Worm (Caenorhabditis elegans) whole organism, L1 larva: Measurements from ENCODE around the gene osg-1.

Source experiments
- C04F5.9 ChIP-seq: sonication (generic microtip); optimal IDR thresholded peaks from 2 replicates; lab custom pipeline; 2016; ENCODE audit warnings: missing genetic modification characterization, missing compliant biosample characterization
- C16A3.4 ChIP-seq: fragments of 150-350 bp; optimal IDR thresholded peaks from 2 replicates; lab custom pipeline; 2014; ENCODE audit warnings: missing biosample characterization, missing genetic modification characterization
- aha-1 ChIP-seq: fragments of 150-350 bp; optimal IDR thresholded peaks from 2 replicates; lab custom pipeline; 2014; ENCODE audit warnings: missing biosample characterization, missing genetic modification characterization
- alr-1 ChIP-seq: fragments of 200-800 bp; sonication (Bioruptor generic); optimal IDR thresholded peaks from 2 replicates; lab custom pipeline; 2018; ENCODE audit warnings: borderline replicate concordance, mild to moderate bottlenecking, missing genetic modification characterization, missing compliant biosample characterization
- aly-2 ChIP-seq: fragments of 150-350 bp; optimal IDR thresholded peaks from 2 replicates; lab custom pipeline; 2014; ENCODE audit warnings: missing biosample characterization, missing genetic modification characterization
- ama-1 ChIP-seq: fragments of 150-350 bp; optimal IDR thresholded peaks from 2 replicates; lab custom pipeline; 2014
- ceh-82 ChIP-seq, 3 experiments: fragments of 150-350 bp in 1 of 3; sonication (generic microtip) in 2 of 3; optimal IDR thresholded peaks; 2 replicates each; lab custom pipeline; 2014 to 2017; ENCODE audit warnings: missing biosample characterization in 3 of 3, missing genetic modification characterization in 3 of 3
- ceh-88 ChIP-seq: fragments of 200-800 bp; sonication (Bioruptor generic); IDR thresholded peaks from 2 replicates; pipeline ENCODE4 v1.3.6; 2022; ENCODE audit warnings: missing genetic modification characterization, missing compliant biosample characterization
- ceh-90 ChIP-seq: sonication (generic microtip); optimal IDR thresholded peaks from 2 replicates; lab custom pipeline; 2016; ENCODE audit warnings: missing genetic modification characterization, missing compliant biosample characterization
- ces-1 ChIP-seq: fragments of 150-350 bp; optimal IDR thresholded peaks from 2 replicates; lab custom pipeline; 2014; ENCODE audit warnings: missing biosample characterization, missing genetic modification reagents, missing genetic modification characterization
- dpl-1 ChIP-seq, 3 experiments: fragments of 150-350 bp in 2 of 3; sonication (generic microtip) in 1 of 3; optimal IDR thresholded peaks; 2 replicates each; lab custom pipeline; 2014 to 2017; ENCODE audit warnings: missing biosample characterization in 3 of 3, missing genetic modification characterization in 3 of 3, missing genetic modification reagents in 3 of 3
- efl-1 ChIP-seq, 4 experiments: fragments of 150-350 bp; optimal IDR thresholded peaks in 3 of 4; peaks in 1 of 4; 1 replicate in 1 of 4; 2 replicates in 3 of 4; lab custom pipeline; 2014; ENCODE audit warnings: missing biosample characterization in 2 of 4, missing genetic modification characterization in 2 of 4, missing genetic modification reagents in 2 of 4
- efl-3 ChIP-seq: fragments of 200-800 bp; sonication (Bioruptor generic); optimal IDR thresholded peaks from 2 replicates; lab custom pipeline; 2018; ENCODE audit warnings: mild to moderate bottlenecking, missing genetic modification characterization, missing compliant biosample characterization
- egl-13 ChIP-seq: sonication (generic microtip); optimal IDR thresholded peaks from 2 replicates; lab custom pipeline; 2016; ENCODE audit warnings: missing genotype, missing genetic modification reagents, missing genetic modification characterization, missing compliant biosample characterization
- elt-2 ChIP-seq: sonication (generic microtip); optimal IDR thresholded peaks from 2 replicates; lab custom pipeline; 2016; ENCODE audit warnings: missing genetic modification characterization, mild to moderate bottlenecking, inconsistent platforms, missing compliant biosample characterization, missing genetic modification reagents
- elt-3 ChIP-seq, 6 experiments: fragments of 150-350 bp in 1 of 6; sonication (generic microtip); optimal IDR thresholded peaks; 2 replicates each; lab custom pipeline; 2017 to 2018; ENCODE audit warnings: missing biosample characterization in 6 of 6, missing genetic modification characterization in 6 of 6, inconsistent platforms in 1 of 6
- fkh-4 ChIP-seq: sonication (generic microtip); optimal IDR thresholded peaks from 2 replicates; lab custom pipeline; 2016; ENCODE audit warnings: missing compliant biosample characterization, missing genetic modification characterization, borderline replicate concordance
- hlh-17 ChIP-seq: fragments of 200-800 bp; sonication (Bioruptor generic); optimal IDR thresholded peaks from 2 replicates; lab custom pipeline; 2018; ENCODE audit warnings: missing genetic modification characterization, mild to moderate bottlenecking, missing compliant biosample characterization, moderate library complexity, borderline replicate concordance
- hlh-4 ChIP-seq: sonication (generic microtip); optimal IDR thresholded peaks from 2 replicates; lab custom pipeline; 2016; ENCODE audit warnings: mild to moderate bottlenecking, missing genetic modification characterization, missing compliant biosample characterization
- lin-35 ChIP-seq, 2 experiments: fragments of 150-350 bp; optimal IDR thresholded peaks; 2 replicates each; lab custom pipeline; 2014; ENCODE audit warnings: missing biosample characterization in 2 of 2, missing genetic modification characterization in 2 of 2, missing genetic modification reagents in 2 of 2
- lin-39 ChIP-seq: fragments of 150-350 bp; optimal IDR thresholded peaks from 2 replicates; lab custom pipeline; 2014; ENCODE audit warnings: missing biosample characterization, missing genetic modification reagents, missing genetic modification characterization
- lir-3 ChIP-seq: sonication (generic microtip); optimal IDR thresholded peaks from 2 replicates; lab custom pipeline; 2016; ENCODE audit warnings: mild to moderate bottlenecking, missing genetic modification characterization, moderate library complexity, missing compliant biosample characterization; ENCODE audit not compliant: poor library complexity
- mab-9 ChIP-seq: fragments of 200-800 bp; sonication (Bioruptor generic); IDR thresholded peaks from 2 replicates; pipeline ENCODE4 v1.3.6; 2022; ENCODE audit warnings: missing genetic modification reagents, missing genetic modification characterization, missing compliant biosample characterization
- mdl-1 ChIP-seq, 2 experiments: fragments of 150-350 bp; optimal IDR thresholded peaks; 2 replicates each; lab custom pipeline; 2014 to 2017; ENCODE audit warnings: missing biosample characterization in 2 of 2, missing genetic modification characterization in 2 of 2, inconsistent platforms in 1 of 2
- nhr-11 ChIP-seq: fragments of 150-350 bp; optimal IDR thresholded peaks from 2 replicates; lab custom pipeline; 2014; ENCODE audit warnings: missing biosample characterization, missing genetic modification characterization
- nhr-12 ChIP-seq: sonication (generic microtip); optimal IDR thresholded peaks from 2 replicates; lab custom pipeline; 2017; ENCODE audit warnings: missing biosample characterization, missing genetic modification characterization
- nhr-19 ChIP-seq: fragments of 200-800 bp; sonication (Bioruptor generic); conservative IDR thresholded peaks from 2 replicates; pipeline ENCODE4 v1.3.6; 2022; ENCODE audit warnings: missing genetic modification characterization, missing compliant biosample characterization
- nhr-20 ChIP-seq: sonication (generic microtip); optimal IDR thresholded peaks from 2 replicates; lab custom pipeline; 2016; ENCODE audit warnings: mild to moderate bottlenecking, missing genetic modification characterization, missing compliant biosample characterization
- nhr-237 ChIP-seq: fragments of 150-350 bp; optimal IDR thresholded peaks from 2 replicates; lab custom pipeline; 2014; ENCODE audit warnings: missing biosample characterization, missing genetic modification characterization
- nhr-47 ChIP-seq: sonication (generic microtip); optimal IDR thresholded peaks from 2 replicates; lab custom pipeline; 2016; ENCODE audit warnings: mild to moderate bottlenecking, missing genetic modification characterization, moderate library complexity, missing compliant biosample characterization
- nhr-71 ChIP-seq: sonication (generic microtip); optimal IDR thresholded peaks from 2 replicates; lab custom pipeline; 2016; ENCODE audit warnings: mild to moderate bottlenecking, missing genetic modification characterization, moderate library complexity, missing compliant biosample characterization
- nhr-84 ChIP-seq: sonication (generic microtip); optimal IDR thresholded peaks from 2 replicates; lab custom pipeline; 2017; ENCODE audit warnings: missing biosample characterization, missing genetic modification characterization
- nhr-85 ChIP-seq: sonication (generic microtip); peaks from one replicate; lab custom pipeline; 2016; ENCODE audit warnings: missing genetic modification characterization, inconsistent platforms, missing compliant biosample characterization
- pag-3 ChIP-seq: sonication (generic microtip); optimal IDR thresholded peaks from 2 replicates; lab custom pipeline; 2017; ENCODE audit warnings: missing genetic modification characterization, mild to moderate bottlenecking, missing compliant biosample characterization, antibody characterized with exemption, borderline replicate concordance; ENCODE audit not compliant: insufficient read depth
- pax-3 ChIP-seq: fragments of 200-800 bp; sonication (Bioruptor generic); optimal IDR thresholded peaks from 2 replicates; lab custom pipeline; 2018; ENCODE audit warnings: mild to moderate bottlenecking, missing genetic modification characterization, moderate library complexity, missing compliant biosample characterization
- rnt-1 ChIP-seq: sonication (generic microtip); optimal IDR thresholded peaks from 2 replicates; lab custom pipeline; 2016; ENCODE audit warnings: mild to moderate bottlenecking, missing genetic modification characterization, moderate library complexity, missing compliant biosample characterization
- skn-1 ChIP-seq: fragments of 150-350 bp; optimal IDR thresholded peaks from 2 replicates; lab custom pipeline; 2014; ENCODE audit warnings: missing biosample characterization, missing genetic modification characterization
- snpc-4 ChIP-seq: fragments of 150-350 bp; optimal IDR thresholded peaks from 2 replicates; lab custom pipeline; 2014; ENCODE audit warnings: missing biosample characterization, missing genetic modification characterization
- sptf-1 ChIP-seq: fragments of 150-350 bp; optimal IDR thresholded peaks from 2 replicates; lab custom pipeline; 2014; ENCODE audit warnings: missing biosample characterization, missing genetic modification characterization
- sup-37 ChIP-seq: fragments of 200-800 bp; sonication (Bioruptor generic); optimal IDR thresholded peaks from 2 replicates; lab custom pipeline; 2018; ENCODE audit warnings: mild to moderate bottlenecking, missing genetic modification characterization, missing compliant biosample characterization
- swsn-7 ChIP-seq: sonication (generic microtip); optimal IDR thresholded peaks from 2 replicates; lab custom pipeline; 2016; ENCODE audit warnings: missing genetic modification characterization, missing compliant biosample characterization
- unc-130 ChIP-seq: fragments of 150-350 bp; optimal IDR thresholded peaks from 2 replicates; lab custom pipeline; 2017; ENCODE audit warnings: missing biosample characterization, missing genetic modification characterization, inconsistent platforms
- xbp-1 ChIP-seq: sonication (generic microtip); optimal IDR thresholded peaks from 2 replicates; lab custom pipeline; 2016; ENCODE audit warnings: missing genetic modification characterization, missing compliant biosample characterization
- zag-1 ChIP-seq: fragments of 150-350 bp; optimal IDR thresholded peaks from 2 replicates; lab custom pipeline; 2014; ENCODE audit warnings: missing biosample characterization, missing genetic modification characterization
- zip-4 ChIP-seq: fragments of 200-800 bp; sonication (Bioruptor generic); optimal IDR thresholded peaks from 2 replicates; lab custom pipeline; 2018; ENCODE audit warnings: mild to moderate bottlenecking, missing genetic modification characterization, moderate library complexity, missing compliant biosample characterization
- ztf-4 ChIP-seq: fragments of 150-350 bp; optimal IDR thresholded peaks from 2 replicates; lab custom pipeline; 2014; ENCODE audit warnings: missing biosample characterization, missing genetic modification characterization

osg-1 gene

ce11 chrIII:5505474-5506022, 18.2 kb downstream of the osg-1 start:
- TF ChIP-seq snpc-4 (tag; lab: Kevin White, UChicago): no peak
- no peak for TF ChIP-seq rnt-1 (tag; lab: Kevin White, UChicago)
- TF ChIP-seq dpl-1 (GFP tag; optimal IDR thresholded peaks at IDR 0.05; lab: Kevin White, UChicago): no peak
- no peak for TF ChIP-seq lin-35 (GFP tag; optimal IDR thresholded peaks at IDR 0.05; lab: Kevin White, UChicago)
- TF ChIP-seq lin-39 (tag; lab: Kevin White, UChicago): no peak
- TF ChIP-seq unc-130 (tag; lab: Kevin White, UChicago): no peak
- TF ChIP-seq fkh-4: no peak
- TF ChIP-seq ces-1 (GFP tag; lab: Kevin White, UChicago): no peak
- no peak for TF ChIP-seq nhr-85 (tag; lab: Kevin White, UChicago)
- no peak for TF ChIP-seq egl-13
- no peak for TF ChIP-seq efl-3
- TF ChIP-seq ceh-88 (GFP tag; lab: Robert Waterston, UW): no peak
- TF ChIP-seq elt-3 (tag; optimal IDR thresholded peaks at IDR 0.05; lab: Kevin White, UChicago): no peak
- no peak for TF ChIP-seq zag-1 (tag; lab: Kevin White, UChicago)
- no peak for TF ChIP-seq nhr-47 (tag; lab: Kevin White, UChicago)
- TF ChIP-seq pag-3 (tag; lab: Kevin White, UChicago): no peak
- no peak for TF ChIP-seq skn-1 (tag; lab: Kevin White, UChicago)
- TF ChIP-seq lir-3 (tag; lab: Kevin White, UChicago): peak; percentile 5
- TF ChIP-seq mab-9: no peak
- TF ChIP-seq aly-2: peak; percentile 76
- TF ChIP-seq alr-1 (tag; lab: Kevin White, UChicago): no peak
- TF ChIP-seq hlh-4 (tag; lab: Kevin White, UChicago): no peak
- no peak for TF ChIP-seq swsn-7
- TF ChIP-seq sup-37 (GFP tag; lab: Kevin White, UChicago): no peak
- TF ChIP-seq zip-4: no peak
- TF ChIP-seq efl-1 (optimal IDR thresholded peaks at IDR 0.05; lab: Kevin White, UChicago): no peak
- TF ChIP-seq efl-1 (GFP tag; optimal IDR thresholded peaks at IDR 0.05 in 1 of 2; lab: Kevin White, UChicago): peak in 1 of 2 experiments; percentile 90
- no peak for TF ChIP-seq sptf-1

ce11 chrIII:5506023-5506597, 18.8 kb downstream of the osg-1 start:
- TF ChIP-seq zag-1 (tag; lab: Kevin White, UChicago): no peak
- no peak for TF ChIP-seq C04F5.9 (tag; lab: Kevin White, UChicago)
- no peak for TF ChIP-seq ces-1 (GFP tag; lab: Kevin White, UChicago)
- TF ChIP-seq sptf-1: no peak
- no peak for TF ChIP-seq mab-9
- no peak for TF ChIP-seq hlh-17
- TF ChIP-seq alr-1 (tag; lab: Kevin White, UChicago): no peak
- no peak for TF ChIP-seq ceh-90 (tag; lab: Kevin White, UChicago)
- TF ChIP-seq aly-2: no peak
- TF ChIP-seq nhr-20: peak; percentile 26
- TF ChIP-seq nhr-237 (tag; lab: Kevin White, UChicago): no peak
- no peak for TF ChIP-seq ceh-82 (tag; optimal IDR thresholded peaks at IDR 0.05; lab: Kevin White, UChicago)
- no peak for TF ChIP-seq snpc-4 (tag; lab: Kevin White, UChicago)
- TF ChIP-seq nhr-11 (tag; lab: Kevin White, UChicago): no peak
- TF ChIP-seq nhr-19 (GFP tag; lab: Robert Waterston, UW): peak; percentile 33
- TF ChIP-seq nhr-71: peak; percentile 51
- peak; percentile 33 for TF ChIP-seq ztf-4 (tag; lab: Kevin White, UChicago)
- TF ChIP-seq xbp-1 (tag; lab: Kevin White, UChicago): no peak
- no peak for TF ChIP-seq mdl-1 (tag; optimal IDR thresholded peaks at IDR 0.05; lab: Kevin White, UChicago)
- no peak for TF ChIP-seq nhr-84 (tag; lab: Kevin White, UChicago)
- TF ChIP-seq pax-3: no peak
- TF ChIP-seq aha-1 (tag; lab: Kevin White, UChicago): no peak
- TF ChIP-seq efl-1 (optimal IDR thresholded peaks at IDR 0.05; lab: Kevin White, UChicago): peak in 1 of 2 experiments; percentile 21
- peak in 1 of 2 experiments; percentile 92 for TF ChIP-seq efl-1 (GFP tag; optimal IDR thresholded peaks at IDR 0.05 in 1 of 2; lab: Kevin White, UChicago)
- TF ChIP-seq egl-13: no peak
- no peak for TF ChIP-seq rnt-1 (tag; lab: Kevin White, UChicago)
- no peak for TF ChIP-seq efl-3
- no peak for TF ChIP-seq sup-37 (GFP tag; lab: Kevin White, UChicago)
- TF ChIP-seq C16A3.4 (tag; lab: Kevin White, UChicago): no peak
- TF ChIP-seq elt-2 (tag; lab: Kevin White, UChicago): peak; percentile 61
- peak; percentile 14 for TF ChIP-seq swsn-7
- peak; percentile 55 for TF ChIP-seq nhr-47 (tag; lab: Kevin White, UChicago)
- TF ChIP-seq ama-1 (lab: Kevin White, UChicago): peak; percentile 97
- no peak for TF ChIP-seq pag-3 (tag; lab: Kevin White, UChicago)
- TF ChIP-seq nhr-12: no peak
- peak in 1 of 2 experiments; percentile 21 for TF ChIP-seq lin-35 (GFP tag; optimal IDR thresholded peaks at IDR 0.05; lab: Kevin White, UChicago)
